Fruit fly (Drosophila melanogaster) whole organism, embryonic: ENCODE measurements around the gene CG7924.

ENCODE experiments used
- B-H1 ChIP-seq: fragments of 200-800 bp; sonication (Bioruptor generic); IDR thresholded peaks from 3 replicates; pipeline ENCODE4 v1.3.6; 2022; ENCODE audit warnings: missing biosample characterization, missing genetic modification characterization
- CG10979 ChIP-seq: fragments of 200-800 bp; sonication (Bioruptor generic); optimal IDR thresholded peaks from 2 replicates; lab custom pipeline; 2018; ENCODE audit warnings: missing biosample characterization, mild to moderate bottlenecking, missing genetic modification characterization, moderate library complexity
- CG11504 ChIP-seq: fragments of 200-800 bp; sonication (Bioruptor generic); optimal IDR thresholded peaks from 3 replicates; lab custom pipeline; 2019; ENCODE audit warnings: missing biosample characterization, mild to moderate bottlenecking, missing genetic modification characterization, moderate library complexity
- CG12219 ChIP-seq: fragments of 200-800 bp; sonication (Bioruptor generic); optimal IDR thresholded peaks from 3 replicates; lab custom pipeline; 2018; ENCODE audit warnings: missing biosample characterization, mild to moderate bottlenecking, missing genetic modification characterization
- CG12769 ChIP-seq: fragments of 200-800 bp; sonication (Bioruptor generic); optimal IDR thresholded peaks from 2 replicates; lab custom pipeline; 2019; ENCODE audit warnings: missing biosample characterization, mild to moderate bottlenecking, missing genetic modification characterization, moderate library complexity
- CG12942 ChIP-seq: fragments of 200-800 bp; sonication (Bioruptor generic); optimal IDR thresholded peaks from 3 replicates; lab custom pipeline; 2016; ENCODE audit warnings: missing biosample characterization, missing genetic modification characterization
- CG13287 ChIP-seq: fragments of 200-800 bp; sonication (Bioruptor generic); IDR thresholded peaks from 2 replicates; pipeline ENCODE4 v1.3.6; 2022; ENCODE audit warnings: missing biosample characterization, missing genetic modification characterization; ENCODE audit not compliant: partially characterized antibody
- CG14710 ChIP-seq: fragments of 200-800 bp; sonication (Bioruptor generic); optimal IDR thresholded peaks from 3 replicates; lab custom pipeline; 2019; ENCODE audit warnings: missing biosample characterization, mild to moderate bottlenecking, missing genetic modification characterization, moderate library complexity
- CG1603 ChIP-seq: fragments of 200-800 bp; sonication (Bioruptor generic); optimal IDR thresholded peaks from 2 replicates; lab custom pipeline; 2019; ENCODE audit warnings: missing biosample characterization, mild to moderate bottlenecking, missing genetic modification characterization, moderate library complexity
- CG4328 ChIP-seq: fragments of 200-800 bp; sonication (Bioruptor generic); optimal IDR thresholded peaks from 3 replicates; lab custom pipeline; 2017; ENCODE audit warnings: missing biosample characterization, missing genetic modification reagents, missing genetic modification characterization
- CG4820 ChIP-seq: fragments of 200-800 bp; sonication (Bioruptor generic); optimal IDR thresholded peaks from 3 replicates; lab custom pipeline; 2016; ENCODE audit warnings: missing biosample characterization, missing genetic modification characterization
- CG4854 ChIP-seq: fragments of 200-800 bp; sonication (Bioruptor generic); optimal IDR thresholded peaks from 2 replicates; lab custom pipeline; 2016; ENCODE audit warnings: missing biosample characterization, missing genetic modification characterization, inconsistent platforms
- CG7372 ChIP-seq: fragments of 200-800 bp; sonication (Bioruptor generic); IDR thresholded peaks from 2 replicates; pipeline ENCODE4 v1.3.6; 2022; ENCODE audit warnings: missing biosample characterization, missing genetic modification characterization
- CG9437 ChIP-seq: fragments of 200-800 bp; sonication (Bioruptor generic); optimal IDR thresholded peaks from 2 replicates; lab custom pipeline; 2018; ENCODE audit warnings: missing biosample characterization, mild to moderate bottlenecking, missing genetic modification characterization
- CkIIα-i1 ChIP-seq: fragments of 200-800 bp; sonication (Bioruptor generic); IDR thresholded peaks from 2 replicates; pipeline ENCODE4 v1.3.6; 2022; ENCODE audit warnings: missing biosample characterization, missing genetic modification characterization
- D19B ChIP-seq: fragments of 200-800 bp; sonication (Bioruptor generic); optimal IDR thresholded peaks from 2 replicates; lab custom pipeline; 2017; ENCODE audit warnings: missing biosample characterization, mild to moderate bottlenecking, missing genetic modification characterization
- Dek ChIP-seq: fragments of 200-800 bp; sonication (Bioruptor generic); optimal IDR thresholded peaks from 3 replicates; lab custom pipeline; 2019; ENCODE audit warnings: missing biosample characterization, mild to moderate bottlenecking, missing genetic modification characterization, moderate library complexity
- E2f1 ChIP-seq: fragments of 200-800 bp; sonication (Bioruptor generic); IDR thresholded peaks from 2 replicates; pipeline ENCODE4 v1.3.6; 2022; ENCODE audit warnings: missing biosample characterization, missing genetic modification characterization
- Elba2 ChIP-seq: fragments of 200-800 bp; sonication (Bioruptor generic); optimal IDR thresholded peaks from 3 replicates; lab custom pipeline; 2016; ENCODE audit warnings: missing biosample characterization, missing genetic modification characterization
- Ets65A ChIP-seq: fragments of 200-800 bp; sonication (Bioruptor generic); peaks from one replicate; lab custom pipeline; 2016; ENCODE audit warnings: missing biosample characterization, missing genetic modification characterization
- Hey ChIP-seq: fragments of 200-800 bp; sonication (Bioruptor generic); optimal IDR thresholded peaks from 3 replicates; lab custom pipeline; 2018; ENCODE audit warnings: missing biosample characterization, mild to moderate bottlenecking, missing genetic modification characterization
- Hr3 ChIP-seq: fragments of 200-800 bp; sonication (Bioruptor generic); optimal IDR thresholded peaks from 3 replicates; lab custom pipeline; 2016; ENCODE audit warnings: missing biosample characterization, missing genetic modification characterization
- Lpt ChIP-seq: fragments of >200 bp; optimal IDR thresholded peaks from 2 replicates; lab custom pipeline; 2018; ENCODE audit warnings: missing biosample characterization, missing genetic modification characterization
- Spps ChIP-seq: fragments of 200-800 bp; sonication (Bioruptor generic); optimal IDR thresholded peaks from 2 replicates; lab custom pipeline; 2018; ENCODE audit warnings: missing biosample characterization, mild to moderate bottlenecking, missing genetic modification characterization
- Stat92E ChIP-seq, 3 experiments: fragments of >200 bp in 2 of 3; fragments of 200-800 bp in 1 of 3; sonication (Bioruptor generic) in 1 of 3; optimal IDR thresholded peaks; 2 replicates each; lab custom pipeline; 2017 to 2019; ENCODE audit warnings: missing biosample characterization in 3 of 3, missing genetic modification characterization in 3 of 3, mild to moderate bottlenecking in 1 of 3, moderate library complexity in 1 of 3
- ap ChIP-seq: fragments of 200-800 bp; sonication (Bioruptor generic); IDR thresholded peaks from 2 replicates; pipeline ENCODE4 v1.3.6; 2022; ENCODE audit warnings: missing biosample characterization, missing genetic modification characterization
- cad ChIP-seq: fragments of >200 bp; optimal IDR thresholded peaks from 2 replicates; lab custom pipeline; 2017; ENCODE audit warnings: missing biosample characterization, missing genetic modification characterization
- ci ChIP-seq: fragments of 200-800 bp; sonication (Bioruptor generic); IDR thresholded peaks from 3 replicates; pipeline ENCODE4 v1.3.6; 2022; ENCODE audit warnings: missing biosample characterization, missing genetic modification characterization
- crc ChIP-seq: fragments of 200-800 bp; sonication (Bioruptor generic); optimal IDR thresholded peaks from 2 replicates; lab custom pipeline; 2016; ENCODE audit warnings: missing biosample characterization, missing genetic modification characterization
- gcm2 ChIP-seq: fragments of 200-800 bp; sonication (Bioruptor generic); optimal IDR thresholded peaks from 2 replicates; lab custom pipeline; 2016; ENCODE audit warnings: missing biosample characterization, missing genetic modification characterization
- gsb-n ChIP-seq: fragments of 200-800 bp; sonication (Bioruptor generic); optimal IDR thresholded peaks from 3 replicates; lab custom pipeline; 2018; ENCODE audit warnings: missing biosample characterization, mild to moderate bottlenecking, missing genetic modification characterization
- inv ChIP-seq: fragments of 200-800 bp; sonication (Bioruptor generic); IDR thresholded peaks from 2 replicates; pipeline ENCODE4 v1.3.6; 2022; ENCODE audit warnings: missing biosample characterization, missing genetic modification characterization; ENCODE audit not compliant: partially characterized antibody
- lmd ChIP-seq: fragments of 200-800 bp; sonication (Bioruptor generic); IDR thresholded peaks from 2 replicates; pipeline ENCODE4 v1.3.6; 2022; ENCODE audit warnings: missing biosample characterization, missing genetic modification characterization
- lola ChIP-seq, 3 experiments: fragments of >200 bp in 2 of 3; fragments of 200-800 bp in 1 of 3; sonication (Bioruptor generic) in 1 of 3; optimal IDR thresholded peaks; 2 replicates each; lab custom pipeline; 2017 to 2019; ENCODE audit warnings: missing biosample characterization in 3 of 3, missing genetic modification characterization in 3 of 3, mild to moderate bottlenecking in 1 of 3, moderate library complexity in 1 of 3
- mam ChIP-seq: fragments of 200-800 bp; sonication (Bioruptor generic); optimal IDR thresholded peaks from 3 replicates; lab custom pipeline; 2016; ENCODE audit warnings: missing biosample characterization, missing genetic modification characterization
- peb ChIP-seq: fragments of 200-800 bp; sonication (Bioruptor generic); IDR thresholded peaks from 2 replicates; pipeline ENCODE4 v1.3.6; 2022; ENCODE audit warnings: missing biosample characterization, missing genetic modification characterization
- pnt ChIP-seq: fragments of 200-800 bp; sonication (Bioruptor generic); optimal IDR thresholded peaks from 3 replicates; lab custom pipeline; 2016; ENCODE audit warnings: missing biosample characterization, missing genetic modification characterization
- prd ChIP-seq, 3 experiments: fragments of >200 bp in 2 of 3; fragments of 200-800 bp in 1 of 3; sonication (Bioruptor generic) in 1 of 3; optimal IDR thresholded peaks in 2 of 3; IDR thresholded peaks in 1 of 3; 2 replicates in 2 of 3; 3 replicates in 1 of 3; pipeline versions ENCODE4 v1.3.6 to Lab custom; 2017 to 2022; ENCODE audit warnings: missing biosample characterization in 1 of 3, missing genetic modification characterization in 1 of 3
- salm ChIP-seq: fragments of 200-800 bp; sonication (Bioruptor generic); optimal IDR thresholded peaks from 2 replicates; lab custom pipeline; 2018; ENCODE audit warnings: missing biosample characterization, mild to moderate bottlenecking, missing genetic modification characterization
- schlank ChIP-seq: fragments of 200-800 bp; sonication (Bioruptor generic); optimal IDR thresholded peaks from 2 replicates; lab custom pipeline; 2018; ENCODE audit warnings: missing biosample characterization, mild to moderate bottlenecking, missing genetic modification characterization
- scrt ChIP-seq: fragments of 200-800 bp; sonication (Bioruptor generic); optimal IDR thresholded peaks from 2 replicates; lab custom pipeline; 2018; ENCODE audit warnings: missing biosample characterization, mild to moderate bottlenecking, missing genetic modification characterization, moderate library complexity
- sima ChIP-seq: fragments of 200-800 bp; sonication (Bioruptor generic); optimal IDR thresholded peaks from 2 replicates; lab custom pipeline; 2016; ENCODE audit warnings: missing biosample characterization, missing genetic modification characterization
- ssp ChIP-seq: fragments of 200-800 bp; sonication (Bioruptor generic); IDR thresholded peaks from 2 replicates; pipeline ENCODE4 v1.3.6; 2022; ENCODE audit warnings: missing biosample characterization, missing genetic modification characterization
- stc ChIP-seq: fragments of 200-800 bp; sonication (Bioruptor generic); IDR thresholded peaks from 2 replicates; pipeline ENCODE4 v1.3.6; 2022; ENCODE audit warnings: missing biosample characterization, missing genetic modification characterization
- toy ChIP-seq: fragments of 200-800 bp; sonication (Bioruptor generic); IDR thresholded peaks from 2 replicates; pipeline ENCODE4 v1.3.6; 2022; ENCODE audit warnings: missing biosample characterization, missing genetic modification characterization
- tup ChIP-seq: fragments of 200-800 bp; sonication (Bioruptor generic); optimal IDR thresholded peaks from 2 replicates; lab custom pipeline; 2016; ENCODE audit warnings: missing biosample characterization, mild to moderate bottlenecking, missing genetic modification characterization, moderate library complexity
- zen ChIP-seq: fragments of 200-800 bp; sonication (Bioruptor generic); optimal IDR thresholded peaks from 3 replicates; lab custom pipeline; 2018; ENCODE audit warnings: missing biosample characterization, mild to moderate bottlenecking, missing genetic modification characterization, moderate library complexity

CG7924 gene

dm6 chr3L:14272109-14273070, 39.1 kb downstream of the CG7924 start (continued):
- TF ChIP-seq tup (GFP tag; lab: Kevin White, UChicago) (no peak), toy (GFP tag; lab: Robert Waterston, UW) (no peak), ap (GFP tag; lab: Robert Waterston, UW) (peak; percentile 60), D19B (GFP tag; lab: Kevin White, UChicago) (peak; percentile 59), CG11504 (tag; lab: Kevin White, UChicago) (peak; percentile 89), CG4820 (GFP tag; lab: Kevin White, UChicago) (peak; percentile 89), CG1603 (tag; lab: Kevin White, UChicago) (peak; percentile 21), cad (no peak), pnt (GFP tag; lab: Kevin White, UChicago) (peak; percentile 25), gsb-n (tag; lab: Kevin White, UChicago) (peak; percentile 94), CG7372 (GFP tag; lab: Robert Waterston, UW) (peak; percentile 72), schlank (peak; percentile 15), Dek (tag; lab: Kevin White, UChicago) (peak; percentile 84), CG12769 (tag; lab: Kevin White, UChicago) (no peak), peb (GFP tag; lab: Robert Waterston, UW) (peak; percentile 24; the same call in 1 of the 2 replicates), lmd (peak; percentile 87; the same call in 1 of the 2 replicates), mam (GFP tag; lab: Kevin White, UChicago) (no peak), lola (GFP tag; optimal IDR thresholded peaks at IDR 0.05; lab: Kevin White, UChicago) (peak in 1 of 3 experiments; percentile 98), Hr3 (GFP tag; lab: Kevin White, UChicago) (peak; percentile 93), scrt (GFP tag; lab: Kevin White, UChicago) (peak; percentile 57), E2f1 (GFP tag; lab: Robert Waterston, UW) (peak; percentile 77), Hey (tag; lab: Kevin White, UChicago) (no peak), inv (GFP tag; lab: Robert Waterston, UW) (no peak), CkIIα-i1 (GFP tag; lab: Robert Waterston, UW) (no peak), ssp (GFP tag; lab: Robert Waterston, UW) (no peak; the same call in 1 of the 2 replicates), CG4854 (GFP tag; lab: Kevin White, UChicago) (no peak), Spps (tag; lab: Kevin White, UChicago) (peak; percentile 82), CG10979 (peak; percentile 75), CG13287 (no peak; the same call in 1 of the 2 replicates), CG14710 (peak; percentile 95), CG12219 (GFP tag; lab: Kevin White, UChicago) (peak; percentile 70), ci (GFP tag; lab: Robert Waterston, UW) (peak; percentile 47; the same call in 1 of the 3 replicates), crc (no peak), Stat92E (GFP tag; optimal IDR thresholded peaks at IDR 0.05; lab: Kevin White, UChicago) (no peak), CG4328 (GFP tag; lab: Kevin White, UChicago) (peak; percentile 67), gcm2 (GFP tag; lab: Kevin White, UChicago) (no peak), prd (optimal IDR thresholded peaks at IDR 0.05; lab: Kevin White, UChicago) (no peak), prd (GFP tag; IDR thresholded peaks at IDR 0.05; lab: Robert Waterston, UW) (peak; percentile 82), CG12942 (GFP tag; lab: Kevin White, UChicago) (peak; percentile 83), sima (no peak), CG9437 (GFP tag; lab: Kevin White, UChicago) (peak; percentile 94), Elba2 (no peak), B-H1 (GFP tag; lab: Robert Waterston, UW) (peak; percentile 37; the same call in 1 of the 3 replicates), Ets65A (GFP tag; lab: Kevin White, UChicago) (no peak), salm (peak; percentile 90), zen (tag; lab: Kevin White, UChicago) (peak; percentile 48), Lpt (no peak), stc (peak; percentile 57)
